Worm (Caenorhabditis elegans) whole organism, late embryonic: ENCODE results near the gene F54D5.3.
A peak's percentile ranks its signal among the peaks of the same experiment; 100 is the strongest.

ENCODE experiments used
- C08G9.2 ChIP-seq: sonication (generic microtip); optimal IDR thresholded peaks from 2 replicates; lab custom pipeline; 2016; ENCODE audit warnings: mild to moderate bottlenecking, missing genetic modification characterization, moderate library complexity, missing compliant biosample characterization
- C38D4.7 ChIP-seq: fragments of 200-800 bp; sonication (Bioruptor generic); optimal IDR thresholded peaks from 2 replicates; lab custom pipeline; 2018; ENCODE audit warnings: mild to moderate bottlenecking, missing genetic modification characterization, moderate library complexity, missing compliant biosample characterization
- K02D7.2 ChIP-seq: sonication (generic microtip); optimal IDR thresholded peaks from 2 replicates; lab custom pipeline; 2017; ENCODE audit warnings: mild to moderate bottlenecking, missing genetic modification characterization, missing compliant biosample characterization
- K09A11.1 ChIP-seq: sonication (generic microtip); optimal IDR thresholded peaks from 2 replicates; lab custom pipeline; 2017; ENCODE audit warnings: antibody characterized with exemption, mild to moderate bottlenecking, missing genetic modification characterization, missing compliant biosample characterization; ENCODE audit not compliant: insufficient read depth
- Y22D7AL.16 ChIP-seq: sonication (generic microtip); optimal IDR thresholded peaks from 2 replicates; lab custom pipeline; 2016; ENCODE audit warnings: missing genetic modification characterization, missing compliant biosample characterization
- ahr-1 ChIP-seq: sonication (generic microtip); optimal IDR thresholded peaks from 2 replicates; lab custom pipeline; 2016; ENCODE audit warnings: missing genetic modification characterization, missing compliant biosample characterization
- ceh-14 ChIP-seq: sonication (generic microtip); optimal IDR thresholded peaks from 2 replicates; lab custom pipeline; 2016; ENCODE audit warnings: missing genotype, missing genetic modification characterization, missing compliant biosample characterization
- ceh-19 ChIP-seq: fragments of 200-800 bp; sonication (Bioruptor generic); optimal IDR thresholded peaks from 2 replicates; lab custom pipeline; 2018; ENCODE audit warnings: mild to moderate bottlenecking, missing genetic modification characterization, missing compliant biosample characterization
- ceh-2 ChIP-seq: sonication (generic microtip); optimal IDR thresholded peaks from 2 replicates; lab custom pipeline; 2016; ENCODE audit warnings: missing genotype, missing genetic modification characterization, missing compliant biosample characterization
- ceh-22 ChIP-seq: sonication (generic microtip); optimal IDR thresholded peaks from 2 replicates; lab custom pipeline; 2017; ENCODE audit warnings: missing biosample characterization, missing genetic modification characterization
- ceh-24 ChIP-seq: sonication (generic microtip); optimal IDR thresholded peaks from 2 replicates; lab custom pipeline; 2016; ENCODE audit warnings: mild to moderate bottlenecking, missing genetic modification characterization, missing compliant biosample characterization
- ceh-30 ChIP-seq: fragments of 150-350 bp; optimal IDR thresholded peaks from 2 replicates; lab custom pipeline; 2014; ENCODE audit warnings: missing biosample characterization, missing genetic modification characterization
- ceh-34 ChIP-seq: sonication (generic microtip); optimal IDR thresholded peaks from 2 replicates; lab custom pipeline; 2016; ENCODE audit warnings: mild to moderate bottlenecking, missing genetic modification characterization, missing compliant biosample characterization
- ceh-45 ChIP-seq: fragments of 200-800 bp; sonication (Bioruptor generic); IDR thresholded peaks from 2 replicates; pipeline ENCODE4 v1.3.6; 2022; ENCODE audit warnings: missing genetic modification reagents, missing genetic modification characterization, missing compliant biosample characterization
- ceh-48 ChIP-seq: sonication (generic microtip); optimal IDR thresholded peaks from 2 replicates; lab custom pipeline; 2016; ENCODE audit warnings: missing genetic modification characterization, inconsistent platforms, missing compliant biosample characterization
- ceh-6 ChIP-seq: fragments of 200-800 bp; sonication (Bioruptor generic); optimal IDR thresholded peaks from 2 replicates; lab custom pipeline; 2018; ENCODE audit warnings: mild to moderate bottlenecking, missing genetic modification characterization, missing compliant biosample characterization
- che-1 ChIP-seq: sonication (generic microtip); optimal IDR thresholded peaks from 2 replicates; lab custom pipeline; 2016; ENCODE audit warnings: mild to moderate bottlenecking, missing genetic modification characterization, missing compliant biosample characterization
- dmd-4 ChIP-seq: sonication (generic microtip); optimal IDR thresholded peaks from 2 replicates; lab custom pipeline; 2016; ENCODE audit warnings: borderline replicate concordance, missing genetic modification characterization, missing compliant biosample characterization
- dve-1 ChIP-seq: sonication (generic microtip); optimal IDR thresholded peaks from 2 replicates; lab custom pipeline; 2017; ENCODE audit warnings: antibody characterized with exemption, mild to moderate bottlenecking, missing genetic modification characterization, missing compliant biosample characterization
- elt-4 ChIP-seq: sonication (generic microtip); optimal IDR thresholded peaks from 2 replicates; lab custom pipeline; 2016; ENCODE audit warnings: missing genetic modification characterization, missing compliant biosample characterization
- eyg-1 ChIP-seq: sonication (generic microtip); optimal IDR thresholded peaks from 2 replicates; lab custom pipeline; 2016; ENCODE audit warnings: missing genotype, missing genetic modification characterization, missing compliant biosample characterization
- fkh-6 ChIP-seq: sonication (generic microtip); optimal IDR thresholded peaks from 2 replicates; lab custom pipeline; 2016; ENCODE audit warnings: missing genetic modification characterization, missing compliant biosample characterization
- hlh-15 ChIP-seq: sonication (generic microtip); optimal IDR thresholded peaks from 2 replicates; lab custom pipeline; 2016; ENCODE audit warnings: missing genetic modification characterization, missing compliant biosample characterization
- hlh-30 ChIP-seq: sonication (generic microtip); optimal IDR thresholded peaks from 2 replicates; lab custom pipeline; 2017; ENCODE audit warnings: antibody characterized with exemption, missing genetic modification characterization, missing compliant biosample characterization; ENCODE audit not compliant: insufficient read depth
- hlh-6 ChIP-seq: sonication (generic microtip); optimal IDR thresholded peaks from 2 replicates; lab custom pipeline; 2016; ENCODE audit warnings: missing genotype, missing genetic modification characterization, missing compliant biosample characterization
- hlh-8 ChIP-seq: sonication (generic microtip); optimal IDR thresholded peaks from 2 replicates; lab custom pipeline; 2016; ENCODE audit warnings: missing genotype, missing genetic modification characterization, missing compliant biosample characterization
- lim-6 ChIP-seq: sonication (generic microtip); optimal IDR thresholded peaks from 2 replicates; lab custom pipeline; 2016; ENCODE audit warnings: missing genetic modification characterization, missing compliant biosample characterization
- lin-11 ChIP-seq: fragments of 200-800 bp; sonication (Bioruptor generic); optimal IDR thresholded peaks from 2 replicates; lab custom pipeline; 2018; ENCODE audit warnings: mild to moderate bottlenecking, missing genetic modification characterization, missing compliant biosample characterization
- mec-3 ChIP-seq: sonication (generic microtip); optimal IDR thresholded peaks from 2 replicates; lab custom pipeline; 2016; ENCODE audit warnings: borderline replicate concordance, missing genetic modification characterization, missing compliant biosample characterization
- nfya-1 ChIP-seq: sonication (generic microtip); optimal IDR thresholded peaks from 2 replicates; lab custom pipeline; 2017; ENCODE audit warnings: missing genetic modification characterization, mild to moderate bottlenecking, missing compliant biosample characterization, antibody characterized with exemption, moderate library complexity
- nhr-11 ChIP-seq: fragments of 150-350 bp; optimal IDR thresholded peaks from 2 replicates; lab custom pipeline; 2014; ENCODE audit warnings: missing biosample characterization, missing genetic modification characterization
- nhr-232 ChIP-seq: sonication (generic microtip); optimal IDR thresholded peaks from 2 replicates; lab custom pipeline; 2016; ENCODE audit warnings: missing genetic modification characterization, missing compliant biosample characterization
- odd-2 ChIP-seq: sonication (generic microtip); optimal IDR thresholded peaks from 2 replicates; lab custom pipeline; 2017; ENCODE audit warnings: antibody characterized with exemption, mild to moderate bottlenecking, missing genetic modification characterization, missing compliant biosample characterization
- pag-3 ChIP-seq: sonication (generic microtip); optimal IDR thresholded peaks from 2 replicates; lab custom pipeline; 2016; ENCODE audit warnings: missing compliant biosample characterization, missing genetic modification characterization, borderline replicate concordance
- pat-9 ChIP-seq: fragments of 200-800 bp; sonication (Bioruptor generic); optimal IDR thresholded peaks from 2 replicates; lab custom pipeline; 2018; ENCODE audit warnings: mild to moderate bottlenecking, missing genetic modification characterization, moderate library complexity, missing compliant biosample characterization
- pax-1 ChIP-seq: fragments of 150-350 bp; optimal IDR thresholded peaks from 2 replicates; lab custom pipeline; 2014; ENCODE audit warnings: missing biosample characterization, missing genetic modification characterization
- pha-2 ChIP-seq: sonication (generic microtip); optimal IDR thresholded peaks from 2 replicates; lab custom pipeline; 2017; ENCODE audit warnings: mild to moderate bottlenecking, missing genetic modification characterization, missing compliant biosample characterization
- pqm-1 ChIP-seq: sonication (generic microtip); optimal IDR thresholded peaks from 2 replicates; lab custom pipeline; 2016; ENCODE audit warnings: missing genetic modification characterization, missing compliant biosample characterization
- ref-2 ChIP-seq: sonication (generic microtip); optimal IDR thresholded peaks from 2 replicates; lab custom pipeline; 2016; ENCODE audit warnings: missing genetic modification characterization, missing compliant biosample characterization
- sdc-2 ChIP-seq: sonication (generic microtip); optimal IDR thresholded peaks from 2 replicates; lab custom pipeline; 2016; ENCODE audit warnings: missing genotype, missing genetic modification characterization, missing compliant biosample characterization
- syd-9 ChIP-seq: sonication (generic microtip); optimal IDR thresholded peaks from 2 replicates; lab custom pipeline; 2016; ENCODE audit warnings: mild to moderate bottlenecking, missing genetic modification characterization, moderate library complexity, missing compliant biosample characterization
- tbx-2 ChIP-seq: sonication (generic microtip); optimal IDR thresholded peaks from 2 replicates; lab custom pipeline; 2016; ENCODE audit warnings: missing genetic modification characterization, missing compliant biosample characterization
- tbx-7 ChIP-seq: sonication (generic microtip); optimal IDR thresholded peaks from 2 replicates; lab custom pipeline; 2016; ENCODE audit warnings: missing genotype, missing genetic modification characterization, missing compliant biosample characterization
- ttx-3 ChIP-seq: sonication (generic microtip); optimal IDR thresholded peaks from 2 replicates; lab custom pipeline; 2016; ENCODE audit warnings: missing genetic modification reagents, missing genetic modification characterization, missing compliant biosample characterization
- unc-55 ChIP-seq: sonication (generic microtip); optimal IDR thresholded peaks from 2 replicates; lab custom pipeline; 2017; ENCODE audit warnings: missing biosample characterization, missing genetic modification reagents, missing genetic modification characterization
- ztf-16 ChIP-seq: sonication (generic microtip); optimal IDR thresholded peaks from 2 replicates; lab custom pipeline; 2017; ENCODE audit warnings: missing genetic modification characterization, missing compliant biosample characterization

Gene F54D5.3

ce11 chrII:11556338-11556737, 15.3 kb upstream of the F54D5.3 start, which contains the start of gene F54D5.17:
Gene F54D5.17 (plus strand): TSS chrII:11556638.
- TF ChIP-seq ceh-24 (tag; lab: Kevin White, UChicago), result no peak
- TF ChIP-seq ahr-1 (tag; lab: Kevin White, UChicago), result no peak
- TF ChIP-seq C38D4.7 (GFP tag; lab: Kevin White, UChicago), result no peak
- no peak for TF ChIP-seq pag-3 (tag; lab: Kevin White, UChicago)
- no peak for TF ChIP-seq tbx-7 (tag; lab: Kevin White, UChicago)
- no peak for TF ChIP-seq ceh-6 (GFP tag; lab: Kevin White, UChicago)

- no peak for TF ChIP-seq pha-2 (tag; lab: Kevin White, UChicago)
- TF ChIP-seq ref-2, result no peak
- no peak for TF ChIP-seq hlh-15 (tag; lab: Kevin White, UChicago)
- no peak for TF ChIP-seq dve-1 (tag; lab: Kevin White, UChicago)
- TF ChIP-seq che-1 (tag; lab: Kevin White, UChicago), result no peak
- no peak for TF ChIP-seq K09A11.1 (tag; lab: Kevin White, UChicago)
- no peak for TF ChIP-seq C08G9.2
- TF ChIP-seq ceh-22 (tag; lab: Kevin White, UChicago), result no peak
- TF ChIP-seq eyg-1 (tag; lab: Kevin White, UChicago), result no peak
- no peak for TF ChIP-seq hlh-30 (tag; lab: Kevin White, UChicago)
- no peak for TF ChIP-seq hlh-6 (tag; lab: Kevin White, UChicago)
Observed at ce11 chrII:11564127-11564526, 7.5 kb upstream of the F54D5.3 start, which contains the start of gene F54D5.15. Gene F54D5.15 (minus strand): TSS chrII:11564227.

- TF ChIP-seq dmd-4 (tag; lab: Kevin White, UChicago) (peak; percentile 33), mec-3 (tag; lab: Kevin White, UChicago) (no peak), ceh-45 (GFP tag; lab: Robert Waterston, UW) (no peak), ceh-48 (tag; lab: Kevin White, UChicago) (no peak), eyg-1 (tag; lab: Kevin White, UChicago) (no peak), sdc-2 (tag; lab: Kevin White, UChicago) (peak; percentile 34), K09A11.1 (tag; lab: Kevin White, UChicago) (no peak), K02D7.2 (no peak), tbx-2 (tag; lab: Kevin White, UChicago) (peak; percentile 77), pqm-1 (tag; lab: Kevin White, UChicago) (no peak), ceh-34 (peak; percentile 68), Y22D7AL.16 (tag; lab: Kevin White, UChicago) (no peak), ttx-3 (tag; lab: Kevin White, UChicago) (no peak), lin-11 (tag; lab: Kevin White, UChicago) (no peak), hlh-8 (tag; lab: Kevin White, UChicago) (no peak), odd-2 (tag; lab: Kevin White, UChicago) (no peak), pag-3 (tag; lab: Kevin White, UChicago) (no peak), hlh-15 (tag; lab: Kevin White, UChicago) (no peak), lim-6 (no peak), fkh-6 (no peak), pat-9 (tag; lab: Kevin White, UChicago) (no peak), pax-1 (tag; lab: Kevin White, UChicago) (no peak), pha-2 (tag; lab: Kevin White, UChicago) (no peak), ceh-2 (no peak), nhr-11 (tag; lab: Kevin White, UChicago) (no peak), ref-2 (peak; percentile 66), dve-1 (tag; lab: Kevin White, UChicago) (no peak), syd-9 (no peak), ceh-19 (GFP tag; lab: Kevin White, UChicago) (no peak), che-1 (tag; lab: Kevin White, UChicago) (no peak), elt-4 (tag; lab: Kevin White, UChicago) (no peak), nfya-1 (tag; lab: Kevin White, UChicago) (peak; percentile 82), ztf-16 (tag; lab: Kevin White, UChicago) (no peak), ceh-30 (tag; lab: Kevin White, UChicago) (no peak), nhr-232 (tag; lab: Kevin White, UChicago) (no peak), tbx-7 (tag; lab: Kevin White, UChicago) (peak; percentile 9), unc-55 (GFP tag; lab: Kevin White, UChicago) (no peak), ceh-14 (tag; lab: Kevin White, UChicago) (peak; percentile 76)
Observed at ce11 chrII:11566970-11567711, 4.5 kb upstream of the F54D5.3 start, which contains the start of gene F54D5.5. Gene F54D5.5 (minus strand): TSS chrII:11567020.
